Worm (Caenorhabditis elegans): Measurements from ENCODE around the gene dao-6.

ce11 chrIII:9772394-9772793 lies 36.4 kb upstream of the dao-6 start:
- TF ChIP-seq ama-1 (optimal IDR thresholded peaks at IDR 0.05) (no peak), unc-39 (tag; optimal IDR thresholded peaks at IDR 0.05) (no peak), lin-11 (tag; optimal IDR thresholded peaks at IDR 0.05) (no peak), snpc-4 (tag; optimal IDR thresholded peaks at IDR 0.05) (no peak)

All from whole organism, L2 larva.